Worm (Caenorhabditis elegans): Measurements from ENCODE around the gene nspc-14.
A peak's percentile ranks its signal among the peaks of the same experiment; 100 is the strongest.

- TF ChIP-seq elt-2 (tag; optimal IDR thresholded peaks at IDR 0.05) (peak; percentile 26), F13H6.1 (tag; optimal IDR thresholded peaks at IDR 0.05) (no peak)
Observed at ce11 chrX:12320737-12321136, 38.1 kb downstream of the nspc-14 start, which contains the start of gene ceh-40.
